Fruit fly (Drosophila melanogaster) whole organism, wandering third instar larva: ENCODE measurements around the gene jub.

Source experiments
- Abd-B ChIP-seq: fragments of >200 bp; optimal IDR thresholded peaks from 2 replicates; lab custom pipeline; 2017; ENCODE audit warnings: missing biosample characterization, missing genetic modification characterization
- CG32264 ChIP-seq: fragments of 200-800 bp; sonication (Bioruptor generic); optimal IDR thresholded peaks from 2 replicates; lab custom pipeline; 2016; ENCODE audit warnings: missing biosample characterization, missing genetic modification characterization
- CG9705 ChIP-seq: fragments of 200-800 bp; sonication (Bioruptor generic); optimal IDR thresholded peaks from 2 replicates; lab custom pipeline; 2018; ENCODE audit warnings: missing biosample characterization, mild to moderate bottlenecking, missing genetic modification characterization
- CrebA ChIP-seq: fragments of 200-800 bp; sonication (Bioruptor generic); optimal IDR thresholded peaks from 2 replicates; lab custom pipeline; 2016; ENCODE audit warnings: missing biosample characterization, mild to moderate bottlenecking, missing genetic modification characterization, borderline replicate concordance
- Dif ChIP-seq: fragments of 200-275, 200-300 bp; sonication (Bioruptor generic); optimal IDR thresholded peaks from 2 replicates; lab custom pipeline; 2018; ENCODE audit warnings: missing biosample characterization, missing genetic modification characterization; ENCODE audit not compliant: partially characterized antibody
- GATAd ChIP-seq: sonication (Bioruptor generic); optimal IDR thresholded peaks from 2 replicates; lab custom pipeline; 2016; ENCODE audit warnings: missing biosample characterization, missing genetic modification characterization
- Hnf4 ChIP-seq: fragments of 200-800 bp; sonication (Bioruptor generic); optimal IDR thresholded peaks from 2 replicates; lab custom pipeline; 2016; ENCODE audit warnings: missing biosample characterization, mild to moderate bottlenecking, missing genetic modification characterization
- Hr83 ChIP-seq: fragments of 200-300 bp; sonication (Bioruptor generic); optimal IDR thresholded peaks from 2 replicates; lab custom pipeline; 2016; ENCODE audit warnings: missing biosample characterization, mild to moderate bottlenecking, missing genetic modification characterization, moderate library complexity; ENCODE audit not compliant: poor library complexity, severe bottlenecking
- Jra ChIP-seq: sonication (Bioruptor generic); optimal IDR thresholded peaks from 2 replicates; lab custom pipeline; 2016; ENCODE audit warnings: missing biosample characterization, missing genetic modification characterization
- Mio ChIP-seq: sonication (Bioruptor generic); optimal IDR thresholded peaks from 2 replicates; lab custom pipeline; 2016; ENCODE audit warnings: missing biosample characterization, missing genetic modification characterization
- Myc ChIP-seq: fragments of >200 bp; optimal IDR thresholded peaks from 2 replicates; lab custom pipeline; 2017
- N ChIP-seq: fragments of >200 bp; optimal IDR thresholded peaks from 2 replicates; lab custom pipeline; 2018; ENCODE audit warnings: missing biosample characterization, missing external identifiers, missing genetic modification characterization
- Rel ChIP-seq, 2 experiments: fragments of 200-800 bp; sonication (Bioruptor generic) in 1 of 2; optimal IDR thresholded peaks; 2 replicates in 1 of 2; 3 replicates in 1 of 2; lab custom pipeline; 2016 to 2019; ENCODE audit warnings: mild to moderate bottlenecking in 2 of 2, missing biosample characterization in 2 of 2, missing genetic modification characterization in 2 of 2, moderate library complexity in 1 of 2
- Sp1 ChIP-seq: fragments of 200-800 bp; sonication (Bioruptor generic); optimal IDR thresholded peaks from 3 replicates; lab custom pipeline; 2019; ENCODE audit warnings: missing biosample characterization, mild to moderate bottlenecking, missing genetic modification characterization, moderate library complexity
- br ChIP-seq: fragments of 200-800 bp; sonication (Bioruptor generic); optimal IDR thresholded peaks from 2 replicates; lab custom pipeline; 2016; ENCODE audit warnings: missing biosample characterization, missing genetic modification characterization
- brk ChIP-seq: fragments of 200-800 bp; sonication (Bioruptor generic); optimal IDR thresholded peaks from 2 replicates; lab custom pipeline; 2016; ENCODE audit warnings: missing biosample characterization, mild to moderate bottlenecking, missing genetic modification characterization
- dl ChIP-seq, 2 experiments: fragments of 175-275, 200-275 bp in 1 of 2; fragments of 200-275 bp in 1 of 2; sonication (Bioruptor generic); optimal IDR thresholded peaks; lab custom pipeline; 2018; ENCODE audit warnings: mild to moderate bottlenecking in 2 of 2, missing biosample characterization in 2 of 2, missing genetic modification characterization in 2 of 2, moderate library complexity in 2 of 2; ENCODE audit not compliant: partially characterized antibody in 2 of 2, insufficient read depth in 1 of 2
- dmrt93B ChIP-seq: fragments of 200-800 bp; sonication (Bioruptor generic); optimal IDR thresholded peaks from 2 replicates; lab custom pipeline; 2018; ENCODE audit warnings: missing biosample characterization, mild to moderate bottlenecking, missing genetic modification characterization
- dsf ChIP-seq: sonication (Bioruptor generic); optimal IDR thresholded peaks from 2 replicates; lab custom pipeline; 2016; ENCODE audit warnings: missing biosample characterization, missing genetic modification characterization, borderline replicate concordance
- ey ChIP-seq: fragments of 200-800 bp; sonication (Bioruptor generic); optimal IDR thresholded peaks from 2 replicates; lab custom pipeline; 2016; ENCODE audit warnings: missing biosample characterization, missing genetic modification characterization
- foxo ChIP-seq, 2 experiments: fragments of 200-800 bp; sonication (Bioruptor generic); optimal IDR thresholded peaks; 2 replicates in 1 of 2; 3 replicates in 1 of 2; lab custom pipeline; 2016 to 2017; ENCODE audit warnings: missing biosample characterization in 2 of 2, missing genetic modification characterization in 2 of 2
- fru ChIP-seq: fragments of 200-800 bp; sonication (Bioruptor generic); optimal IDR thresholded peaks from 3 replicates; lab custom pipeline; 2016; ENCODE audit warnings: missing biosample characterization, mild to moderate bottlenecking, missing genetic modification characterization
- h ChIP-seq: fragments of 200-800 bp; sonication (Bioruptor generic); optimal IDR thresholded peaks from 3 replicates; lab custom pipeline; 2016; ENCODE audit warnings: missing biosample characterization, mild to moderate bottlenecking, missing genetic modification characterization
- lola ChIP-seq: fragments of >200 bp; optimal IDR thresholded peaks from 2 replicates; lab custom pipeline; 2017; ENCODE audit warnings: missing biosample characterization, missing genetic modification characterization
- pan ChIP-seq: fragments of >200 bp; optimal IDR thresholded peaks from 2 replicates; lab custom pipeline; 2017
- psq ChIP-seq: fragments of 200-800 bp; sonication (Bioruptor generic); optimal IDR thresholded peaks from 3 replicates; lab custom pipeline; 2017; ENCODE audit warnings: missing biosample characterization, mild to moderate bottlenecking, missing genetic modification characterization, moderate library complexity
- rgr ChIP-seq: fragments of 200-800 bp; sonication (Bioruptor generic); optimal IDR thresholded peaks from 3 replicates; lab custom pipeline; 2016; ENCODE audit warnings: missing biosample characterization, mild to moderate bottlenecking, missing genetic modification characterization
- sage ChIP-seq: fragments of 200-800 bp; sonication (Bioruptor generic); optimal IDR thresholded peaks from 2 replicates; lab custom pipeline; 2016; ENCODE audit warnings: missing biosample characterization, mild to moderate bottlenecking, missing genetic modification characterization
- sv ChIP-seq: fragments of 200-800 bp; sonication (Bioruptor generic); optimal IDR thresholded peaks from 3 replicates; lab custom pipeline; 2016; ENCODE audit warnings: missing biosample characterization, missing genetic modification characterization
- tai ChIP-seq: sonication (Bioruptor generic); optimal IDR thresholded peaks from 2 replicates; lab custom pipeline; 2016; ENCODE audit warnings: missing biosample characterization, missing genetic modification characterization
- usp ChIP-seq: fragments of >200 bp; optimal IDR thresholded peaks from 2 replicates; lab custom pipeline; 2017; ENCODE audit warnings: missing biosample characterization, missing genetic modification characterization
- woc ChIP-seq: sonication (Bioruptor generic); optimal IDR thresholded peaks from 2 replicates; lab custom pipeline; 2016; ENCODE audit warnings: missing biosample characterization, mild to moderate bottlenecking, missing genetic modification characterization

Gene jub

DNA sequence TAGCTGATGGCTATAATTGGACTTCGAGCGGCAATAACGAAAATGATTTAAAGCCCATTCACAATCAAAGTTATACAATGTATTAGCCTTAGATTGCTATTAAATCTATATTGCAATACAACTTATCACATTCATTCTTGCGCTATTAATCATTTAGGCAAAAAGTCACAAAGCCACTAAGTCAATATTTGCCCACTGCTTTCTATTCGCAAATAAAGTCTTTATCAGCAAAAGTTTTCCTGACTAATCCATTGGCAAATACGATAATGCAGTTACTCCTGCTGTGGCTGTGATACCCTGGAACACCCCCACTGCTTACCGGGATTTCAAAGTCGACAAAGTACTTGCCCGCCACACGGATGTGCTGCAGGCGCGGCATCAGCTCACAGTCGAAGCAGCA, 16.1 kb downstream of the jub start:
- TF ChIP-seq brk (no peak), Hr83 (no peak), N (GFP tag; lab: Kevin White, UChicago) (no peak), foxo (GFP tag; optimal IDR thresholded peaks at IDR 0.05; lab: Kevin White, UChicago) (no peak), woc (GFP tag; lab: Kevin White, UChicago) (no peak), h (no peak), fru (GFP tag; lab: Kevin White, UChicago) (no peak), CrebA (GFP tag; lab: Kevin White, UChicago) (no peak), sage (GFP tag; lab: Kevin White, UChicago) (no peak), dsf (GFP tag; lab: Kevin White, UChicago) (no peak), dl (GFP tag; optimal IDR thresholded peaks at IDR 0.05; lab: Kevin White, UChicago; ENCODE audit: insufficient read depth in 1 of 2, partially characterized antibody in 2 of 2) (no peak), Rel (GFP tag; optimal IDR thresholded peaks at IDR 0.05; lab: Kevin White, UChicago) (no peak), Rel (tag; optimal IDR thresholded peaks at IDR 0.05; lab: Kevin White, UChicago) (no peak), psq (no peak), rgr (GFP tag; lab: Kevin White, UChicago) (no peak), Dif (GFP tag; lab: Kevin White, UChicago) (no peak)

DNA sequence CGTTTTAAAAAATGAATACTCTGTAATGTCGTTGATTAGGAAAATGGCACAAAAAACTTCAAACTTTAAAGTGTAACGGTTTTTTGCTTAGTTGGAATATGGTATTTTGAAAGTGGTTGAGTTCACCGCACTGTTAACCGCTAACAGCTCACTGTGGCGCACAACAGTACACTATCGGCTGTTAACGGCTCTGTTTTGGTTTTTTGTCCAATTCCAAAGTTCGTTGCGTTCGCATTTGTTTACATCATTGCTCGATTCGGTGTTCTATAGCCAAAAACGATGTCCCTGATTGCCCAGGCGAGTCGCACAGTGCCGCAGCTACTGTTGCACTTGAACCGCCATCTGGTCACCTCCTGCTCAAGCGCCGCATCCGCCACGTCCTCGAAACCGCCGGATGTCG, 18.6 kb downstream of the jub start, which contains the start of gene CG11095:
TSS of gene CG11095 (plus strand) at position 205 of the 400 bp plus-strand sequence.
- TF ChIP-seq psq (no peak), br (GFP tag; lab: Kevin White, UChicago) (no peak), Hr83 (no peak), N (GFP tag; lab: Kevin White, UChicago) (peak; percentile 54), Hnf4 (peak; percentile 38), Myc (lab: Kevin White, UChicago) (no peak)
- TF ChIP-seq, all 38 proteins: peak for 2

DNA sequence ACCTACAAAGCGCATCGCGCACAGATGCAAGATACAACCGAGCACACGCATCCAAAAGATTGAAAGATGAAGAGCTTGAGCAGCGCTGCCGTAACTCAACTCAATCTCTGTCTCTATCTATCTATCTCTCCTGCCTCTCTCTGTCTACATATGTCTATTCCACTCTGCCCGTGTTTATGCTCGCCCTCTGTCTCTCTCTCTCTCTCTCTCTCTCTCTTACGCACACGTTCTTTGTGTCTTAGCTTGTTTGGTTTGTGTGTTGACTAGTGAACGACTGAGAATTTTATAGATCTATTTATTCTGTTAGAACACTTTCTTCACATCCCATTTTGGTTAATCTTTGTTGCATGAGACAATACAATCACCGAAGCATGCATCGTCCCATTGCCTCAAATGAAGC, 24.6 kb downstream of the jub start:
- TF ChIP-seq pan (lab: Kevin White, UChicago) (no peak), usp (GFP tag; lab: Kevin White, UChicago) (no peak), CrebA (GFP tag; lab: Kevin White, UChicago) (no peak), lola (GFP tag; lab: Kevin White, UChicago) (no peak), GATAd (GFP tag; lab: Kevin White, UChicago) (no peak), CG9705 (no peak), rgr (GFP tag; lab: Kevin White, UChicago) (no peak), sage (GFP tag; lab: Kevin White, UChicago) (no peak), Sp1 (GFP tag; lab: Kevin White, UChicago) (no peak), dl (GFP tag; optimal IDR thresholded peaks at IDR 0.05; lab: Kevin White, UChicago; ENCODE audit: insufficient read depth in 1 of 2, partially characterized antibody in 2 of 2) (no peak), Jra (GFP tag; lab: Kevin White, UChicago) (no peak), ey (GFP tag; lab: Kevin White, UChicago) (no peak), Abd-B (GFP tag; lab: Kevin White, UChicago) (no peak), tai (GFP tag; lab: Kevin White, UChicago) (no peak), brk (no peak), fru (GFP tag; lab: Kevin White, UChicago) (no peak), dmrt93B (no peak), sv (GFP tag; lab: Kevin White, UChicago) (no peak)

DNA sequence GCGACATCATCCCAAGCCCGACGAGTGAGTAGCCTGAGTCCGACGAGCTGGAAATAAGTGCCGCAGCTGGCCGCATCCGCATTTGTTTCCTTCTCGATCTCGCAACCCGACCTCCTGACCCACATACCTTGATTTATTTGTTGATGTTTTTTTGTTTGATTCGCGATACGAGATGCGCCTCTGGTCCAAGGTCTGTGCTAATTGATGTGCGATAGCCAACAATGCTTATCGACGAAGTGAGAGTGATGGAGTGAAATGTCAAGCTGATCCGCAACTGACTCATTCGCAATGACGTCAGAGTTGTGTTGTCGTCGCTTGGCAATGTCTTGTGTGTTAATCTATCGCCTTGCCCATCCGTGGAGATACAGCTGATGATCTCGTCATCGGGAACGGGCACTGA, 25.7 kb downstream of the jub start:
- TF ChIP-seq h: no peak
- TF ChIP-seq Mio (GFP tag; lab: Kevin White, UChicago): no peak
- no peak for TF ChIP-seq rgr (GFP tag; lab: Kevin White, UChicago)
- TF ChIP-seq Jra (GFP tag; lab: Kevin White, UChicago): no peak
- no peak for TF ChIP-seq CrebA (GFP tag; lab: Kevin White, UChicago)
- no peak for TF ChIP-seq CG32264 (GFP tag; lab: Kevin White, UChicago)
- no peak for TF ChIP-seq Abd-B (GFP tag; lab: Kevin White, UChicago)
- no peak for TF ChIP-seq ey (GFP tag; lab: Kevin White, UChicago)
- TF ChIP-seq pan (lab: Kevin White, UChicago): no peak
- no peak for TF ChIP-seq psq
- no peak for TF ChIP-seq woc (GFP tag; lab: Kevin White, UChicago)
- TF ChIP-seq GATAd (GFP tag; lab: Kevin White, UChicago): no peak
- no peak for TF ChIP-seq N (GFP tag; lab: Kevin White, UChicago)
- no peak for TF ChIP-seq Dif (GFP tag; lab: Kevin White, UChicago)
